Fruit fly (Drosophila melanogaster) whole organism, larva: ENCODE results near the gene myd.

Source experiments
- noc ChIP-seq: fragments of 200-800 bp; sonication (Bioruptor generic); optimal IDR thresholded peaks from 3 replicates; lab custom pipeline; 2019; ENCODE audit warnings: missing biosample characterization, mild to moderate bottlenecking, missing genetic modification characterization, moderate library complexity

Gene myd

DNA sequence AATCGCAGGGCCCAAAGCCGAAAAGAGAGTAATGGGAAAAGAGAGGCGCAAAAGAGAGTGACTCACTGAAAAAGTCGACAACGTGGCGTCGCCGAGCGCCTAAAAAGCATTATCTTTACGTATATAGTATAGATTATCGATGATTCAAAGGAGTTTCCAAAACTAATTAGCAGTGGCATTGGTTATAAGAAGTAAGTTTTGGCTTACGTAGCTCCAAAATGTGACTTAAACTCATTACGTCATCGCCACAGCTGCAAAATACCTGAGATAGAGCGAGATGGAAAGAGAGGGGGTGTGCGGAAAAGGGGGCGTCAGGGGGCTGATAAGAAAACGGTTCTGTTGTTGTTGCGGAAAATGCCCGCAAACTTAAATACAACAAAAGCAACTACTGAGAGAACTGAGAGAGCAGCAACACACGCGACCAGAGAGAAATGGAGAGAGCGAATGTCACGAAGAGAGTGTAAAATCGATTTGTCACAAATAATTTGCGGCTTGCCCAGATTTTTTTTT lies 45.0 kb downstream of the myd start:
- no peak for TF ChIP-seq noc (tag; lab: Kevin White, UChicago)

DNA sequence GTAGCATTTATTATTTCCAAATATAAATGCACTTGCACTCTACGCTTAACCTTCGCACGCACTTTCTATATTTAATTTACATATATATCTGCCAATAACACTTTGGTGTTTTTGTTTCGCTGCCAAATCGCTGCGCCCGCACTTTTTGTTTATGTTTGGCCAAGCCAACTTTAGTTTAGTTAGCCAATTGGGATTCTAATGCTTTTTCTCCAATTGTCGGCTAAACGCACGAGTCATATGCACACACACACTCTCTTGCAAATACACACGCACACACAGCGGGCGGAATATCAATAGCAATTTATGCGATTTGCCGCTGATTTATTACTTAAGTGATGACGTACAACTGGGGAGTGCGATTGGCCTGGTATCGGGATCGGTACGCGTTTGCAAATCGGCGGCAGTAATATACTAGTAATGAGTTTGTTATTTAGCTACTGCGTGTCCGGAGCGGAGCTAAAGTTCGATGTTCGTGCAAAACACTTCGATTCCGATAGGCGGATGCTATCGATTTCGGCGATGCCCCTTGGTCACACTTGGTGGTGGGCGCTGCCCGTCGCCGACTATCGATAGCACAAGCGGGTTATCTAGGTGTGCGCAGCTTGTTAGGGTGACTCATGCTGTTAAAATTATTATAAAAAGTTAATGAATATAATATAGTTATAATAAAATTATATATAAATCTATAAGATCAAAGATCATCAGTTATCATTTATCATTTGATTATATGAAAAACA lies 45.8 kb downstream of the myd start, which contains the start of gene vib:
Gene vib (minus strand): TSS at position 515 of the 737 bp plus-strand sequence.
- no peak for TF ChIP-seq noc (tag; lab: Kevin White, UChicago)

DNA sequence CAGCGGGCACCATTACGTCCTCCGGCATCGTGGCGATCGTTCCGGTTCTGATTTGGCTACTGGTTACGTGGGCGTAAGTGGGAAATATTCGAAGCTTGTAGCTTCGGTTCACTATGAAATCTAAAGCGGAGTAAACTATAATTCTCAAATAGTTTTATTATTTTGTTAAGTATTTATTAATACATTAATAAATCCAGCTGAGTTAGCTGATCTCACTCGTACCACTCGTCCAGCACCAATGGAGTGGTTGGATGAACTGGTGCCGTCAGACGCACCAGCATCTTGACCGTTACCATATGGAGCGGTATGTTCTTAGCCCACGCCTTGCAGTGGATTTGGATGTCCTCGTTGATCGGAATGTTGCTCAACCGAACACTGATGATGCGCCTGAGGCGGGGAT lies 47.6 kb downstream of the myd start, which contains the start of gene CG11703:
Gene CG11703 (minus strand): TSS at position 101 of the 400 bp plus-strand sequence.
- no peak for TF ChIP-seq noc (tag; lab: Kevin White, UChicago)

DNA sequence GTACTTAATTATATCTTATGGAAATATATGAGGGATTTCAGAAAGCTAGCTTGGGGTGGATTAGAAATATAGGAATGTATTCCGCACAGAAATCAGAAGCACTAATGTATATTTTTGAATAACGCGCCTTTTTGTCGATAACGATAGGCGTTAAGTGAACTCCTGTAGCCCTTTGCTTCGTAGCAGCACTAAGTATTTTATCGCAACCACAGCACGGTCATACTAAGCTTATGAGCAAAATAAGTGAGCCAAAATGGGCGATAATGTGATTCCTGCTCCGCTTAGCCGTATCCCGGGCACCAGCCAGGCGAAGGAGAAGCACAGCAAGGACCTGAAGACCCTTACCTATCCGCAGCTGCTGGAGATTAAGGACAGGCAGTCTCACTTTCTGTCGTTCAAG lies 48.8 kb downstream of the myd start, which contains the start of the genes CG5250 and Polr2M:
Gene CG5250 (minus strand): TSS at position 32 of the 400 bp plus-strand sequence.
Gene Polr2M (plus strand): TSS at position 219 of the 400 bp plus-strand sequence.
- no peak for TF ChIP-seq noc (tag; lab: Kevin White, UChicago)

DNA sequence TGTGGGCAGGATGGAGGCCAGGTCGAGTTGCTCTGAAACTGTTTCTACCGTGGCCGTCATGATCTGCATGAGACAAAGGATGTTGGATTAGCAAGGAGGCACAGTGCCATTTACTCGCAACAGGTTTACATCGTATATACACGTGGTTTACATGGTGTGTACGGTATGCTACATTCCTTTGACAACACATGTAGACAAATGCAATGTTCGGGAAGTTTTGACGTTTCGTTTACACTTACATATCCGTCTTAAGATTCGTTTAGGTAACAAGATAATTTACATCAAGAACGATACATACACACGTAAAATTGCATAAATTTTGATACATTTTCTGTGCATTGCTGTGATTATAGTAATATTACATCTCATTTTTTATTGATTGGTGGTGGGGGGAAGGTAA lies 58.5 kb downstream of the myd start:
- no peak for TF ChIP-seq noc (tag; lab: Kevin White, UChicago)

DNA sequence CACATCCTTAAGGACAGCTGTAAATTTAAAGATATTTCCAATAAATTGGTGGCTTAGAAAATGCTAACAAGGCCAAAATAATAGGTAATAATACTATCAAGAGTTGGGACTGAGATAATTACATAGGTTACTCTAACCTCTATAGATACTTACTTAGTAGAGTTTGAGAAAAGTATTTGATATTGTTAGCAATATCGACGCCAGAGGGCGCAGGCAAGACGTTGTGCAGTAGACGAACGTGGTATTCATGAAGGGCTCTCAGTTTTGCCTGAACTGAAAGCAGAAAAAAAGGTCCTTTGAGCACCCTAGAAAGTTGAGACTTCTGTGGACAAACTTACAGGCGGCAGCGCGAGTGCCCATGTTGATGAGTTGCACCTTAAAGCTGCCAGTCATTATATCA lies 64.9 kb downstream of the myd start:
- no peak for TF ChIP-seq noc (tag; lab: Kevin White, UChicago)

DNA sequence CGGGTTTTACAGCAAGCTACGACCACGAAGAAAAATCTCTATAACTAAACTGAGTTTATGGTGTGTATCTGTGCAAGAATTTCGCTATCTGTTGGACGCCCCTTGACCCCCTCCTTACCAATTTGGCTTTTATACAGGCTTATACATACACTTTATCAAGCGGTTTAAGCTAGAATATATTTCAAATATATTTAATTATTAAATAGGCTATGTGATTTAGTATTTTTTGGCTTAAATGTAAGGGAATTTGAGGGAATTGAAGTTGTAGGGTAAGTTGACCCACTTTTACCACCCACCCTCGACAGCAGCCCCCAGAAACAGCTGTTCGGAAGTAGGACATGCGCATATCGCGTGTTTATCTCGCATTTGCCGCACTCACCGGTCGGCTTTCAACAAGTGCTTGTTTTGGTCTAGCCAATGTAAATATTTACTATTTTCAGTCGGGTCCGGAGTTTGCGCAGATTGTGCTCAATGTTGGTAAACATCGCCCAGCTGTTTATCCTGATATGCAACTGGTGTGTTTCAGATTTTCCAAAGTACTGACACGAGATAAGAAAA lies 65.7 kb downstream of the myd start, which contains the start of gene unc79:
Gene unc79 (minus strand): TSS at position 51 of the 558 bp plus-strand sequence.
- no peak for TF ChIP-seq noc (tag; lab: Kevin White, UChicago)

DNA sequence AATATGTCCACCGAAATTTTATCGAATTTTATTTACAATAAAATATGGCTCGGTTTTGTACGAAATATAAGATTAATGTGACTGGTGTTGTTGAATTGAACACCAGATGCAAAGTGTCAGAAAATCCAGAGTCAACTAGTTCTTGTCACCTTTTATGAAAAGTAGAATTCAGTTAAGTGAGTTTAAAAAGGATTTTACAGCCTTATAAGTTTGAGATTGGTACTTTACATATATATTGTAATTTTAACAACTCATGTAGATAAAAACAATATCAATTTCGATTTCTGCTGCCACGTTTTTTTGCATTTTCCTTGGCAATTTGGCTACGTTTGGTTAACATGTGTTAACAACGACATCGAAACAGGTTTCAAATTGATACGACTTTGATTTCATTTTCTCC lies 67.6 kb downstream of the myd start, which contains the start of gene CG5217:
Gene CG5217 (minus strand): TSS at position 101 of the 400 bp plus-strand sequence.
- no peak for TF ChIP-seq noc (tag; lab: Kevin White, UChicago)

DNA sequence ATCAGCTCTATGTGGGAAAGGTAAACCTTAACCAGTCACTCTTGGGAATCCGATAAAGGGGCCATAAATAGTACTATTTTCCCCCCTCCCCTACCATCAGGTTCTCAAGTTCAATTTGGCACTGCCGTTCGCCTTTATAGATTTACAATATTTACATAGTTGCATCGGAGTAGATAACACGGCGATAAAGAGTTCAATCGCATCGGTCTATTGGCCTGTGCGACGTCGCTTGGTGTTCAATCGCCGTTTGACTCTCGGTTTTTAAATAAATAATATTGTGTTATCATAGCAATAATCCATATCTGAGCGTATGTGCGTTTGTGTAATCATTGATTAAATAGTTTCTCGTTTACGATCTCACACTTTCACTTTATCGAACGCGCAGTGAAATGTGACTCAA lies 69.6 kb downstream of the myd start:
- no peak for TF ChIP-seq noc (tag; lab: Kevin White, UChicago)
